Worm (Caenorhabditis elegans) whole organism, L4 larva: Measurements from ENCODE around the gene B0244.6.

ENCODE experiments used
- R02D3.7 ChIP-seq: fragments of 150-350 bp; sonication (generic microtip); optimal IDR thresholded peaks from 3 replicates; lab custom pipeline; 2014; ENCODE audit warnings: missing biosample characterization, missing genetic modification characterization
- T26A8.4 ChIP-seq: fragments of 200-800 bp; sonication (Bioruptor generic); IDR thresholded peaks from 2 replicates; pipeline ENCODE4 v1.3.6; 2022; ENCODE audit warnings: missing genetic modification characterization, missing compliant biosample characterization
- arid-1 ChIP-seq: fragments of 200-800 bp; sonication (Bioruptor generic); conservative IDR thresholded peaks from 2 replicates; pipeline ENCODE4 v1.3.6; 2022; ENCODE audit warnings: missing genetic modification reagents, missing genetic modification characterization, missing compliant biosample characterization
- ceh-28 ChIP-seq: fragments of 150-350 bp; optimal IDR thresholded peaks from 2 replicates; lab custom pipeline; 2014; ENCODE audit warnings: missing biosample characterization, missing genetic modification reagents, missing genetic modification characterization
- ceh-82 ChIP-seq: sonication (generic microtip); optimal IDR thresholded peaks from 2 replicates; lab custom pipeline; 2017; ENCODE audit warnings: missing biosample characterization, missing genetic modification characterization
- ctbp-1 ChIP-seq: fragments of 200-800 bp; sonication (Bioruptor generic); IDR thresholded peaks from 2 replicates; pipeline ENCODE4 v1.3.6; 2022; ENCODE audit warnings: missing genetic modification reagents, missing genetic modification characterization, missing compliant biosample characterization
- daf-19 ChIP-seq: fragments of 200-800 bp; sonication (Bioruptor generic); conservative IDR thresholded peaks from 2 replicates; pipeline ENCODE4 v1.3.6; 2022; ENCODE audit warnings: missing genetic modification characterization, missing compliant biosample characterization
- dmd-9 ChIP-seq: fragments of 200-800 bp; sonication (Bioruptor generic); IDR thresholded peaks from 2 replicates; pipeline ENCODE4 v1.3.6; 2022; ENCODE audit warnings: missing genetic modification reagents, missing genetic modification characterization, missing compliant biosample characterization
- duxl-1 ChIP-seq: sonication (generic microtip); optimal IDR thresholded peaks from 2 replicates; lab custom pipeline; 2016; ENCODE audit warnings: mild to moderate bottlenecking, missing genetic modification characterization, moderate library complexity, missing compliant biosample characterization; ENCODE audit not compliant: poor library complexity
- egl-27 ChIP-seq: sonication (generic microtip); optimal IDR thresholded peaks from 3 replicates; lab custom pipeline; 2017; ENCODE audit warnings: missing biosample characterization, missing genetic modification reagents, missing genetic modification characterization
- hif-1 ChIP-seq, 2 experiments: sonication (generic microtip); optimal IDR thresholded peaks; 2 replicates each; lab custom pipeline; 2016 to 2017; ENCODE audit warnings: missing compliant biosample characterization in 2 of 2, missing genetic modification characterization in 2 of 2, missing genetic modification reagents in 2 of 2, missing genotype in 2 of 2, mild to moderate bottlenecking in 1 of 2
- lir-3 ChIP-seq: sonication (generic microtip); optimal IDR thresholded peaks from 2 replicates; lab custom pipeline; 2016; ENCODE audit warnings: mild to moderate bottlenecking, missing genetic modification characterization, missing compliant biosample characterization
- madf-9 ChIP-seq: fragments of 200-800 bp; sonication (Bioruptor generic); conservative IDR thresholded peaks from 2 replicates; pipeline ENCODE4 v1.3.6; 2022; ENCODE audit warnings: missing genetic modification reagents, missing genetic modification characterization, missing compliant biosample characterization
- mdl-1 ChIP-seq, 2 experiments: fragments of 150-350 bp in 1 of 2; sonication (generic microtip) in 1 of 2; optimal IDR thresholded peaks; 2 replicates each; lab custom pipeline; 2014 to 2017; ENCODE audit warnings: missing biosample characterization in 2 of 2, missing genetic modification characterization in 2 of 2
- mdt-29 ChIP-seq: fragments of 200-800 bp; sonication (Bioruptor generic); IDR thresholded peaks from 2 replicates; pipeline ENCODE4 v1.3.6; 2022; ENCODE audit warnings: missing genetic modification reagents, missing genetic modification characterization, missing compliant biosample characterization
- mes-2 ChIP-seq: sonication (generic microtip); optimal IDR thresholded peaks from 2 replicates; lab custom pipeline; 2016; ENCODE audit warnings: missing genotype, mild to moderate bottlenecking, missing genetic modification characterization, missing compliant biosample characterization; ENCODE audit not compliant: poor library complexity, severe bottlenecking
- mxl-3 ChIP-seq: fragments of 200-800 bp; sonication (Bioruptor generic); optimal IDR thresholded peaks from 2 replicates; lab custom pipeline; 2018; ENCODE audit warnings: mild to moderate bottlenecking, missing genetic modification characterization, missing compliant biosample characterization
- nhr-237 ChIP-seq: sonication (generic microtip); optimal IDR thresholded peaks from 2 replicates; lab custom pipeline; 2017; ENCODE audit warnings: missing biosample characterization, missing genetic modification characterization
- nhr-28 ChIP-seq: fragments of 150-350 bp; optimal IDR thresholded peaks from 2 replicates; lab custom pipeline; 2014; ENCODE audit warnings: missing biosample characterization, missing genetic modification characterization
- nhr-48 ChIP-seq: sonication (generic microtip); optimal IDR thresholded peaks from 2 replicates; lab custom pipeline; 2016; ENCODE audit warnings: mild to moderate bottlenecking, missing genetic modification characterization, missing compliant biosample characterization
- nhr-6 ChIP-seq: fragments of 150-350 bp; optimal IDR thresholded peaks from 2 replicates; lab custom pipeline; 2014; ENCODE audit warnings: missing biosample characterization, missing genetic modification characterization
- nhr-76 ChIP-seq: fragments of 150-350 bp; optimal IDR thresholded peaks from 2 replicates; lab custom pipeline; 2014; ENCODE audit warnings: missing biosample characterization, missing genetic modification characterization
- nhr-77 ChIP-seq: fragments of 150-350 bp; optimal IDR thresholded peaks from 2 replicates; lab custom pipeline; 2014; ENCODE audit warnings: missing biosample characterization, missing genetic modification characterization
- php-3 ChIP-seq: fragments of 200-800 bp; sonication (Bioruptor generic); IDR thresholded peaks from 2 replicates; pipeline ENCODE4 v1.3.6; 2022; ENCODE audit warnings: missing genetic modification reagents, missing genetic modification characterization, missing compliant biosample characterization
- rbr-2 ChIP-seq: sonication (generic microtip); optimal IDR thresholded peaks from 2 replicates; lab custom pipeline; 2016; ENCODE audit warnings: missing genotype, missing genetic modification characterization, missing compliant biosample characterization
- snpc-1.2 ChIP-seq: fragments of 200-800 bp; sonication (Bioruptor generic); IDR thresholded peaks from 2 replicates; pipeline ENCODE4 v1.3.6; 2022; ENCODE audit warnings: missing genetic modification reagents, missing genetic modification characterization, missing compliant biosample characterization
- ztf-7 ChIP-seq: fragments of 150-350 bp; optimal IDR thresholded peaks from 2 replicates; lab custom pipeline; 2014; ENCODE audit warnings: missing biosample characterization, missing genetic modification characterization

Gene B0244.6

ce11 chrIII:5785273-5785929 is 47.6 kb downstream of the B0244.6 start, which contains the start of gene Y37B11A.3 (continued):
- TF ChIP-seq nhr-48: peak; percentile 33
- TF ChIP-seq ztf-7 (tag; lab: Kevin White, UChicago): no peak
- peak; percentile 51; the same call in 1 of the 2 replicates for TF ChIP-seq ctbp-1 (GFP tag; lab: Robert Waterston, UW)
- peak; percentile 39 for TF ChIP-seq nhr-77 (tag; lab: Kevin White, UChicago)
- no peak for TF ChIP-seq ceh-28 (tag; lab: Kevin White, UChicago)
- TF ChIP-seq php-3: 0 out of 2 replicates have a peak, but pooled peaks have one; percentile 35
- TF ChIP-seq mxl-3 (GFP tag; lab: Kevin White, UChicago): peak; percentile 58
- TF ChIP-seq nhr-28 (tag; lab: Kevin White, UChicago): peak; percentile 15

ce11 chrIII:5790550-5790949 is 52.7 kb downstream of the B0244.6 start, which contains the start of gene rev-3:
Gene rev-3 (minus strand): TSS chrIII:5790650.
- TF ChIP-seq nhr-76 (tag; lab: Kevin White, UChicago) (no peak), mdt-29 (GFP tag; lab: Robert Waterston, UW) (no peak), snpc-1.2 (GFP tag; lab: Robert Waterston, UW) (no peak), hif-1 (tag; optimal IDR thresholded peaks at IDR 0.05; lab: Kevin White, UChicago) (no peak), T26A8.4 (no peak), daf-19 (no peak), rbr-2 (tag; lab: Kevin White, UChicago) (no peak), mes-2 (no peak), arid-1 (no peak), egl-27 (tag; lab: Kevin White, UChicago) (no peak), nhr-6 (tag; lab: Kevin White, UChicago) (no peak), lir-3 (tag; lab: Kevin White, UChicago) (no peak), nhr-237 (tag; lab: Kevin White, UChicago) (no peak), madf-9 (GFP tag; lab: Robert Waterston, UW) (no peak), ceh-82 (no peak), dmd-9 (no peak), mdl-1 (tag; optimal IDR thresholded peaks at IDR 0.05; lab: Kevin White, UChicago) (no peak), duxl-1 (tag; lab: Kevin White, UChicago) (no peak), R02D3.7 (tag; lab: Kevin White, UChicago) (no peak)
